Worm (Caenorhabditis elegans): ENCODE results near the gene trim-21.
A peak's percentile ranks its signal among the peaks of the same experiment; 100 is the strongest.
"Not testable (repeated sequence)": the region's sequence is repeated elsewhere in the genome, so short reads cannot be mapped to it uniquely, and the experiment has no call there.

Gene trim-21

DNA sequence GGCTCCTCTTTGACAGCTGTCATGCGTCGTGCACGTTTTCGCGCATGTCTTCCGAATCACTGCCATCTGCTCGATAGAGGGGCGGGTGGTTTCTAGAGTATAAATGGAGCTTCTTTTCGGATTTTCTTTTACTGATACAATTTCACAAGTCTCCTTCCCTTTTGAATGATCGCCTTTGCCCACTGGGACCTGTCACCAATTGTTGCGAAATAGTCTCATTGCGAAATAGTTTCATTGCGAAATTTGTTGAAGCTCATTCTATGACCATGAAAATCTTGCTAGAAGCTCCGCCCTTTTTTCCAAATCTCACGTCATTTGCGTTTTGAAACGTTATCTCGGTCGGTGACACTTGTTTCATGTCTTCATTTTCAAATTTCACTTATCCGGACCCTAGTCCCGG, 23.2 kb downstream of the trim-21 start:
- no peak for TF ChIP-seq Y22D7AL.16 (tag; optimal IDR thresholded peaks at IDR 0.05)
- TF ChIP-seq unc-3 (GFP tag; conservative IDR thresholded peaks at IDR 0.05), result no peak
- TF ChIP-seq unc-3 (tag; optimal IDR thresholded peaks at IDR 0.05), result peak; percentile 50
- TF ChIP-seq unc-55 (GFP tag; optimal IDR thresholded peaks at IDR 0.05), result peak; percentile 87

DNA sequence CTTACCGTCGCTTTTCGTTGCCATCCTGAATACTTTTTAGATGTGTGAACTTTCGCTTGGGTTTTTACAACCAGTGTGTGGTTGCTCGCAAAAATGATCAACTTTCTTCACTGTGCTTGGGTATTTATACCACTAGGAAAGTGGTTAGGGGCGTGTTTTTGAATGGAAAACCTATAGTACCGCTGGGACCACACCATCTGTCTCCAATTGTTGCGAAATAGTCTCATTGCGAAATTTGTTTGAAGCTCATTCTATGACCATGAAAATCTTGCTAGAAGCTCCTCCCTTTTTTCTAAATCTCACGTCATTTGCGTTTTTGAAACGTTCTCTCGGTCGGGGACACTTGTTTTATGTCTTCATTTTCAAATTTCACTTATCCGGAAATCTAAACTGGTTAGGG, 23.8 kb downstream of the trim-21 start, which contains the start of the genes K09F6.10 and K09F6.13:
TSS of gene K09F6.10 (minus strand) at position 86 of the 400 bp plus-strand sequence.
TSS of gene K09F6.13 (plus strand) at position 317 of the 400 bp plus-strand sequence.
- TF ChIP-seq hlh-30 (tag; optimal IDR thresholded peaks at IDR 0.05; ENCODE audit: insufficient read depth) (no peak), sox-4 (tag; optimal IDR thresholded peaks at IDR 0.05) (no peak), ttx-3 (tag; optimal IDR thresholded peaks at IDR 0.05) (no peak), dmd-4 (tag; optimal IDR thresholded peaks at IDR 0.05; ENCODE audit: borderline replicate concordance) (no peak), pros-1 (tag; optimal IDR thresholded peaks at IDR 0.05) (no peak), fkh-6 (tag; optimal IDR thresholded peaks at IDR 0.05) (no peak), ceh-30 (tag; optimal IDR thresholded peaks at IDR 0.05) (no peak), C38D4.7 (GFP tag; optimal IDR thresholded peaks at IDR 0.05) (no peak), ceh-9 (tag; optimal IDR thresholded peaks at IDR 0.05) (no peak), lin-11 (tag; optimal IDR thresholded peaks at IDR 0.05) (no peak), ceh-22 (tag; optimal IDR thresholded peaks at IDR 0.05) (no peak), ceh-34 (tag; optimal IDR thresholded peaks at IDR 0.05) (no peak), dve-1 (tag; optimal IDR thresholded peaks at IDR 0.05) (no peak), nfya-1 (tag; optimal IDR thresholded peaks at IDR 0.05) (no peak), ceh-2 (tag; optimal IDR thresholded peaks at IDR 0.05) (no peak), ceh-31 (tag; optimal IDR thresholded peaks at IDR 0.05) (no peak), ceh-24 (tag; optimal IDR thresholded peaks at IDR 0.05) (no peak), T23F11.4 (GFP tag; optimal IDR thresholded peaks at IDR 0.05) (no peak)

- TF ChIP-seq Y22D7AL.16 (tag; optimal IDR thresholded peaks at IDR 0.05) (no peak), ttx-3 (tag; optimal IDR thresholded peaks at IDR 0.05) (no peak), ref-2 (tag; optimal IDR thresholded peaks at IDR 0.05) (no peak), unc-86 (tag; optimal IDR thresholded peaks at IDR 0.05) (no peak)
Measured at ce11 chrII:2284703-2285102, 27.9 kb downstream of the trim-21 start.

DNA sequence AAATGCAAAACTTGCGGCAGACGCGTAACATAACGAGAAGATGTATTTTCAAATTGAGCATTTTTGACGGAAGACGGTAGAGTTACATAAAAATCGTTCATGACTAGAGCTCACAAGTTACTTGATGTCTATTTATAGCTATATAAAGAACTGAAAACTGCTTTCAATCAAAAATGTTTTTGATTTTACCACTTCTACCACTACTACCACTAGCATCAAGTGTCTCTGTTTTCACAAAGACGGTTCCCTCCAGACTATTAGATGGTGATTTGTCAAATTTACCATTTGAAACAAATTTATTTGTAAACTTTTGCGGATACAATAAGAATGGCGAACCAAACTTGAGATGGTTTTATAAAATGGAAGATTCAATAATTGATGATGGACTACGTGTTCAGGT, 30.0 kb downstream of the trim-21 start, which contains the start of gene K09F6.9:
TSS of gene K09F6.9 (minus strand) at position 101 of the 400 bp plus-strand sequence.
- TF ChIP-seq che-1, unc-42, fkh-6 (tag; optimal IDR thresholded peaks at IDR 0.05): not testable (repeated sequence)

DNA sequence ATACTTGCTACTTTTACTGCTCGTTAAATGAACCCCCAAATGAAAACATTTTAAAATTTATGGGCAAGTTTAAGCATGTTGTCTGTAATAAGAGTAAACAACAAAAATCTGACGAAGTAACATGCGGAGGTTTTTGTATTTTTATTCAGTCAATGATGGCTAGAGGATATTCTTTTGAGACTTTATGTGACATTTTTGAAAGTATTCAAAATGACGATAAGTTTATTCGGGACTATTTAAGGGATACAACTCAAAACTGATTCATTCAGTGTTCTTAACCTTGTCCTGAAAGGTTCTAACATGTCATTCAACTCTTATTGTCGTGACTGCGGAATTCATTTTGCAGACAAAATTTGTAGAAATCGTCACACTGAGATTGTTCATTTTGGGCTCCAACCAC, 32.8 kb downstream of the trim-21 start, which contains the start of gene K09F6.11:
TSS of gene K09F6.11 (plus strand) at position 301 of the 400 bp plus-strand sequence.
- TF ChIP-seq fkh-10 (GFP tag; optimal IDR thresholded peaks at IDR 0.05), result no peak
- no peak for TF ChIP-seq T23F11.4 (GFP tag; optimal IDR thresholded peaks at IDR 0.05)
- no peak for TF ChIP-seq ceh-6 (GFP tag; optimal IDR thresholded peaks at IDR 0.05)
- no peak for TF ChIP-seq ets-4 (tag; optimal IDR thresholded peaks at IDR 0.05)
- no peak for TF ChIP-seq rnt-1 (tag; optimal IDR thresholded peaks at IDR 0.05)
- TF ChIP-seq odd-2 (tag; optimal IDR thresholded peaks at IDR 0.05), result no peak
- TF ChIP-seq ceh-22 (tag; optimal IDR thresholded peaks at IDR 0.05), result no peak
- TF ChIP-seq gmeb-2 (tag; optimal IDR thresholded peaks at IDR 0.05), result no peak
- no peak for TF ChIP-seq pha-2 (tag; optimal IDR thresholded peaks at IDR 0.05)

ce11 chrII:2279263-2279662, 33.4 kb downstream of the trim-21 start, which contains the start of gene K09F6.6:
K09F6.6 (minus strand) TSS chrII:2279305.
- no peak for TF ChIP-seq pax-1 (tag; optimal IDR thresholded peaks at IDR 0.05)
- no peak for TF ChIP-seq pha-2 (tag; optimal IDR thresholded peaks at IDR 0.05)
- no peak for TF ChIP-seq nfya-1 (tag; optimal IDR thresholded peaks at IDR 0.05)
- TF ChIP-seq hlh-15 (tag; optimal IDR thresholded peaks at IDR 0.05), result no peak
- TF ChIP-seq ama-1 (optimal IDR thresholded peaks at IDR 0.05), result no peak
- TF ChIP-seq sox-4 (tag; optimal IDR thresholded peaks at IDR 0.05), result no peak
- no peak for TF ChIP-seq gmeb-2 (tag; optimal IDR thresholded peaks at IDR 0.05)
- TF ChIP-seq tbx-2 (tag; optimal IDR thresholded peaks at IDR 0.05), result no peak
- TF ChIP-seq pat-9 (tag; optimal IDR thresholded peaks at IDR 0.05), result no peak
- TF ChIP-seq elt-2 (tag; optimal IDR thresholded peaks at IDR 0.05), result no peak
- TF ChIP-seq ceh-19 (GFP tag; optimal IDR thresholded peaks at IDR 0.05), result no peak
- TF ChIP-seq che-1 (tag; optimal IDR thresholded peaks at IDR 0.05), result no peak
- no peak for TF ChIP-seq unc-55 (GFP tag; optimal IDR thresholded peaks at IDR 0.05)
- TF ChIP-seq ttx-3 (tag; optimal IDR thresholded peaks at IDR 0.05), result no peak
- TF ChIP-seq fax-1 (tag; optimal IDR thresholded peaks at IDR 0.05), result no peak
- TF ChIP-seq ceh-22 (tag; optimal IDR thresholded peaks at IDR 0.05), result no peak
- TF ChIP-seq ceh-2 (tag; optimal IDR thresholded peaks at IDR 0.05), result no peak
- no peak for TF ChIP-seq ceh-31 (tag; optimal IDR thresholded peaks at IDR 0.05)
- no peak for TF ChIP-seq T23F11.4 (GFP tag; optimal IDR thresholded peaks at IDR 0.05)

All from whole organism, late embryonic.